Worm (Caenorhabditis elegans) whole organism, L2 larva: Measurements from ENCODE around the gene aptf-1.

ENCODE experiments used
- C34F6.9 ChIP-seq: fragments of 150-350 bp; optimal IDR thresholded peaks from 2 replicates; lab custom pipeline; 2014; ENCODE audit warnings: missing biosample characterization, missing genetic modification characterization
- F13H6.1 ChIP-seq: sonication (generic microtip); optimal IDR thresholded peaks from 2 replicates; lab custom pipeline; 2016; ENCODE audit warnings: missing genetic modification characterization, missing compliant biosample characterization
- R02D3.7 ChIP-seq: fragments of 150-350 bp; optimal IDR thresholded peaks from 2 replicates; lab custom pipeline; 2014; ENCODE audit warnings: missing biosample characterization, missing genetic modification characterization
- ZK546.5 ChIP-seq: sonication (generic microtip); optimal IDR thresholded peaks from 2 replicates; lab custom pipeline; 2017; ENCODE audit warnings: missing biosample characterization, missing genetic modification characterization
- blmp-1 ChIP-seq: sonication (generic microtip); optimal IDR thresholded peaks from 2 replicates; lab custom pipeline; 2017; ENCODE audit warnings: missing genetic modification characterization, mild to moderate bottlenecking, missing compliant biosample characterization, antibody characterized with exemption, moderate library complexity; ENCODE audit not compliant: insufficient read depth
- ceh-16 ChIP-seq: fragments of 150-350 bp; optimal IDR thresholded peaks from 2 replicates; lab custom pipeline; 2014; ENCODE audit warnings: missing biosample characterization, missing genetic modification characterization
- ceh-82 ChIP-seq: fragments of 150-350 bp; optimal IDR thresholded peaks from 2 replicates; lab custom pipeline; 2014; ENCODE audit warnings: missing biosample characterization, missing genetic modification characterization
- crh-2 ChIP-seq: sonication (generic microtip); optimal IDR thresholded peaks from 2 replicates; lab custom pipeline; 2017; ENCODE audit warnings: missing biosample characterization, missing genetic modification characterization
- dmd-4 ChIP-seq: sonication (generic microtip); optimal IDR thresholded peaks from 2 replicates; lab custom pipeline; 2017; ENCODE audit warnings: missing biosample characterization, missing genetic modification characterization
- elt-1 ChIP-seq: fragments of 150-350 bp; optimal IDR thresholded peaks from 2 replicates; lab custom pipeline; 2014; ENCODE audit warnings: missing biosample characterization, missing genetic modification characterization
- elt-3 ChIP-seq: sonication (generic microtip); optimal IDR thresholded peaks from 2 replicates; lab custom pipeline; 2017; ENCODE audit warnings: missing biosample characterization, missing genetic modification characterization
- fos-1 ChIP-seq: fragments of 150-350 bp; optimal IDR thresholded peaks from 2 replicates; lab custom pipeline; 2014; ENCODE audit warnings: missing biosample characterization, missing genetic modification characterization
- gmeb-1 ChIP-seq: fragments of 150-350 bp; optimal IDR thresholded peaks from 2 replicates; lab custom pipeline; 2014; ENCODE audit warnings: missing biosample characterization, missing genetic modification characterization
- lin-11 ChIP-seq: fragments of 150-350 bp; sonication (generic microtip); optimal IDR thresholded peaks from 2 replicates; lab custom pipeline; 2014; ENCODE audit warnings: missing biosample characterization, missing genetic modification characterization, inconsistent platforms, mixed read lengths
- lin-13 ChIP-seq: fragments of 150-350 bp; optimal IDR thresholded peaks from 2 replicates; lab custom pipeline; 2014; ENCODE audit warnings: missing biosample characterization, missing genetic modification reagents, missing genetic modification characterization
- lin-39 ChIP-seq: fragments of 150-350 bp; optimal IDR thresholded peaks from 2 replicates; lab custom pipeline; 2014; ENCODE audit warnings: missing biosample characterization, missing genetic modification reagents, missing genetic modification characterization
- lsy-2 ChIP-seq, 2 experiments: fragments of 150-350 bp in 1 of 2; sonication (generic microtip) in 1 of 2; optimal IDR thresholded peaks; 2 replicates each; lab custom pipeline; 2014 to 2017; ENCODE audit warnings: missing biosample characterization in 2 of 2, missing genetic modification characterization in 2 of 2
- mab-5 ChIP-seq: fragments of 150-350 bp; optimal IDR thresholded peaks from 2 replicates; lab custom pipeline; 2014; ENCODE audit warnings: missing biosample characterization, missing genetic modification characterization
- mbf-1 ChIP-seq: sonication (generic microtip); optimal IDR thresholded peaks from 2 replicates; lab custom pipeline; 2017; ENCODE audit warnings: missing biosample characterization, missing genetic modification characterization
- nhr-12 ChIP-seq: fragments of 150-350 bp; optimal IDR thresholded peaks from 2 replicates; lab custom pipeline; 2014; ENCODE audit warnings: missing biosample characterization, missing genetic modification characterization
- nhr-129 ChIP-seq: fragments of 150-350 bp; optimal IDR thresholded peaks from 2 replicates; lab custom pipeline; 2014; ENCODE audit warnings: missing biosample characterization, missing genetic modification characterization
- nhr-237 ChIP-seq: fragments of 150-350 bp; optimal IDR thresholded peaks from 2 replicates; lab custom pipeline; 2014; ENCODE audit warnings: missing biosample characterization, missing genetic modification characterization
- nhr-25 ChIP-seq: fragments of 150-350 bp; sonication (generic microtip); optimal IDR thresholded peaks from 3 replicates; lab custom pipeline; 2014; ENCODE audit warnings: missing biosample characterization, missing genetic modification characterization
- nhr-6 ChIP-seq: fragments of 150-350 bp; optimal IDR thresholded peaks from 2 replicates; lab custom pipeline; 2014; ENCODE audit warnings: missing biosample characterization, missing genetic modification characterization
- nhr-77 ChIP-seq: fragments of 150-350 bp; optimal IDR thresholded peaks from 2 replicates; lab custom pipeline; 2014; ENCODE audit warnings: missing biosample characterization, missing genetic modification characterization
- peb-1 ChIP-seq: fragments of 150-350 bp; optimal IDR thresholded peaks from 2 replicates; lab custom pipeline; 2014; ENCODE audit warnings: missing biosample characterization, missing genetic modification characterization
- sem-4 ChIP-seq: fragments of 150-350 bp; optimal IDR thresholded peaks from 2 replicates; lab custom pipeline; 2014; ENCODE audit warnings: missing biosample characterization, missing genetic modification reagents, missing genetic modification characterization
- skn-1 ChIP-seq: sonication (generic microtip); optimal IDR thresholded peaks from 2 replicates; lab custom pipeline; 2017; ENCODE audit warnings: missing biosample characterization, missing genetic modification characterization
- sma-3 ChIP-seq: sonication (generic microtip); optimal IDR thresholded peaks from 2 replicates; lab custom pipeline; 2016; ENCODE audit warnings: missing genetic modification reagents, missing genetic modification characterization, missing compliant biosample characterization
- sma-9 ChIP-seq, 2 experiments: fragments of 150-350 bp in 1 of 2; sonication (generic microtip) in 1 of 2; optimal IDR thresholded peaks; 2 replicates each; lab custom pipeline; 2014 to 2016; ENCODE audit warnings: missing genetic modification characterization in 2 of 2, mild to moderate bottlenecking in 1 of 2, missing biosample characterization in 1 of 2, missing compliant biosample characterization in 1 of 2, missing genetic modification reagents in 1 of 2, moderate library complexity in 1 of 2
- snpc-4 ChIP-seq: fragments of 150-350 bp; optimal IDR thresholded peaks from 2 replicates; lab custom pipeline; 2014; ENCODE audit warnings: missing biosample characterization, missing genetic modification characterization
- unc-55 ChIP-seq: fragments of 150-350 bp; sonication (generic microtip); optimal IDR thresholded peaks from 3 replicates; lab custom pipeline; 2014; ENCODE audit warnings: missing biosample characterization, missing genetic modification reagents, missing genetic modification characterization
- zag-1 ChIP-seq: fragments of 150-350 bp; optimal IDR thresholded peaks from 2 replicates; lab custom pipeline; 2014; ENCODE audit warnings: missing biosample characterization, missing genetic modification characterization
- ztf-1 ChIP-seq: fragments of 200-800 bp; sonication (Bioruptor generic); conservative IDR thresholded peaks from 2 replicates; pipeline ENCODE4 v1.3.6; 2022; ENCODE audit warnings: missing genetic modification characterization, missing compliant biosample characterization
- ztf-11 ChIP-seq: sonication (generic microtip); optimal IDR thresholded peaks from 2 replicates; lab custom pipeline; 2017; ENCODE audit warnings: missing biosample characterization, missing genetic modification characterization
- ztf-4 ChIP-seq: fragments of 150-350 bp; optimal IDR thresholded peaks from 2 replicates; lab custom pipeline; 2014; ENCODE audit warnings: missing biosample characterization, missing genetic modification characterization

The aptf-1 gene

ce11 chrII:6454671-6455070, at the start of gene aptf-1:
Gene aptf-1 (plus strand): TSS chrII:6454971.
- no peak for TF ChIP-seq skn-1 (tag; lab: Kevin White, UChicago)
- no peak for TF ChIP-seq lin-11 (tag; lab: Kevin White, UChicago)
- no peak for TF ChIP-seq nhr-77
- no peak for TF ChIP-seq peb-1 (tag; lab: Kevin White, UChicago)
- no peak for TF ChIP-seq lin-39 (tag; lab: Kevin White, UChicago)
- no peak for TF ChIP-seq ceh-82
- no peak for TF ChIP-seq R02D3.7 (tag; lab: Kevin White, UChicago)
- no peak for TF ChIP-seq ztf-11 (tag; lab: Kevin White, UChicago)
- TF ChIP-seq nhr-237 (tag; lab: Kevin White, UChicago): no peak
- TF ChIP-seq nhr-6 (tag; lab: Kevin White, UChicago): no peak

ce11 chrII:6407279-6407678, 47.5 kb upstream of the aptf-1 start, which contains the start of gene spp-11:
Gene spp-11 (minus strand): TSS chrII:6407379.
- no peak for TF ChIP-seq C34F6.9 (tag; lab: Kevin White, UChicago)
- TF ChIP-seq ztf-4: no peak
- no peak for TF ChIP-seq F13H6.1 (tag; lab: Kevin White, UChicago)
- TF ChIP-seq lin-13 (GFP tag; lab: Kevin White, UChicago): no peak
- TF ChIP-seq nhr-237 (tag; lab: Kevin White, UChicago): no peak
- TF ChIP-seq unc-55 (GFP tag; lab: Kevin White, UChicago): no peak
- TF ChIP-seq mbf-1 (tag; lab: Kevin White, UChicago): no peak
- TF ChIP-seq elt-1 (tag; lab: Kevin White, UChicago): no peak
- TF ChIP-seq gmeb-1: no peak
- TF ChIP-seq, all 48 proteins: peak for 0

- no peak for TF ChIP-seq elt-1 (tag; lab: Kevin White, UChicago)
- no peak for TF ChIP-seq elt-3
- no peak for TF ChIP-seq mab-5
- TF ChIP-seq zag-1 (tag; lab: Kevin White, UChicago): no peak
- no peak for TF ChIP-seq ceh-16 (tag; lab: Kevin White, UChicago)
- TF ChIP-seq ztf-1 (GFP tag; lab: Robert Waterston, UW): no peak
- no peak for TF ChIP-seq sma-9 (GFP tag; optimal IDR thresholded peaks at IDR 0.05; lab: Kevin White, UChicago)
- no peak for TF ChIP-seq sma-9 (tag; optimal IDR thresholded peaks at IDR 0.05; lab: Kevin White, UChicago)
- TF ChIP-seq nhr-12: no peak
- TF ChIP-seq peb-1 (tag; lab: Kevin White, UChicago): no peak
- no peak for TF ChIP-seq F13H6.1 (tag; lab: Kevin White, UChicago)
- TF ChIP-seq ZK546.5 (tag; lab: Kevin White, UChicago): no peak
- no peak for TF ChIP-seq skn-1 (tag; lab: Kevin White, UChicago)
These were observed 45.7 kb upstream of the aptf-1 start for ce11 chrII:6409098-6409497.

- TF ChIP-seq mbf-1 (tag; lab: Kevin White, UChicago) (no peak), zag-1 (tag; lab: Kevin White, UChicago) (no peak)
These were observed 44.6 kb upstream of the aptf-1 start, which contains the start of gene T25D10.4 for ce11 chrII:6410181-6410580. Gene T25D10.4 (minus strand): TSS chrII:6410281.

DNA sequence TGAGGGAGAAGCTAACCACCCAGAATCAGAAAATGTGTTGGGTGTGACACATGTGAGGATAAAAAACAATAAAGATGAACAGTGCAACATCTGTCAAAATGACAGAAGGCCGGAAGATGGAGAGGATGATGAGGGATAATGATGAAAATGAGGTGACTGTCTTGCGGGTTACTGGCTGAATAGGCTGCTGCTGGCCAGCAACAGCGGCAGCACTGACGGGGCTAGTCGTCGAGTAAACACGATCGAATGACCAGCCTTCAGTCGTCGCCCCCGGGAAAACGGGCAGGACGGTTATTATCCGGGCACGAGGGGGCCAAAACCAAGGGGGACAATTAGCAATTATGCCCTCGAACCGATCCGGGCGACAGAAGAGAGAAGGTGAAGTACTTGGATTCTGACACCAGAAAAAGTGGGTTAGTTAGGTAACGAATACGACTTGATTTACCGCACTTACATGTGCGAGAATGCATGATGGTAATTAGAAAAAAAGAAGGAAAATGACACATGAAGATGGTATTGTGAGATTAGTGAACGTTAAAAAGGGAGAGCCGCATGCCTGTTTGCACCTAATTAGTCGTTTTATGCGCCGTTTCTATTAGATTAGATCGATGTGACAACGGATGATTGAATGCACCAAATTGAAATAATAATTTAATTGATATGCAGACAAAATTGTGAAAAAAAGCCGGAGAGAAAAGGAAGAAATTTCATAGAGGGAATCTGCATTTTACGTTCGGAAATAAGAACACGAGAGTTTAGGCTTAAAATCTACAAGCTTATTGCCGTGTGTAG, 42.9 kb upstream of the aptf-1 start:
- no peak for TF ChIP-seq snpc-4 (tag; lab: Kevin White, UChicago)
- TF ChIP-seq C34F6.9 (tag; lab: Kevin White, UChicago): no peak
- no peak for TF ChIP-seq nhr-12
- no peak for TF ChIP-seq lin-11 (tag; lab: Kevin White, UChicago)
- peak; percentile 26 for TF ChIP-seq ceh-16 (tag; lab: Kevin White, UChicago)
- no peak for TF ChIP-seq elt-3
- no peak for TF ChIP-seq lsy-2 (tag; optimal IDR thresholded peaks at IDR 0.05; lab: Kevin White, UChicago)

DNA sequence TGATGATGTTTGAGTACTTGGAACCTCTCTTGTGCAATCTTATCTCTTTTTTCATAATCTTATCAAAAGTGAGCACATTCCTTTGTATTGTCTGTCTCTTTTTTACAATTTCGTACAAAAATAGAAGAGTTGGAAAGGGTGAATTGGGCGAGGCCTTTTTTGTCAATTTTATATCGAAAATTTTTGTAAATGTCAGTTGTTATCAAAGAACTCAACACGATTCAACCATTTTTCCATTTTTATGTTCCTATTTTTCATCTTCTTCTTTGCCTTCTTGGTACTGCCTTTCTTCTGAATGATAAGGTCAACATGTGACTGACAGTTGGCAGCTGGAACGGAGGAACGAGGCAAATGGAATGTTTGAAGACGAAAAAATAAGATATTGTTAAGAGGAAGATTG, 41.0 kb upstream of the aptf-1 start:
- TF ChIP-seq nhr-129: no peak
- peak; percentile 49 for TF ChIP-seq sma-9 (GFP tag; optimal IDR thresholded peaks at IDR 0.05; lab: Kevin White, UChicago)
- no peak for TF ChIP-seq sma-9 (tag; optimal IDR thresholded peaks at IDR 0.05; lab: Kevin White, UChicago)
- TF ChIP-seq F13H6.1 (tag; lab: Kevin White, UChicago): peak; percentile 40
- TF ChIP-seq blmp-1 (tag; lab: Kevin White, UChicago): no peak
- peak; percentile 15 for TF ChIP-seq gmeb-1
- TF ChIP-seq nhr-77: no peak
- TF ChIP-seq ztf-4: no peak
- TF ChIP-seq sem-4 (tag; lab: Kevin White, UChicago): no peak
- TF ChIP-seq skn-1 (tag; lab: Kevin White, UChicago): no peak
- TF ChIP-seq crh-2: peak; percentile 20
- no peak for TF ChIP-seq sma-3 (GFP tag; lab: Kevin White, UChicago)
- TF ChIP-seq mbf-1 (tag; lab: Kevin White, UChicago): no peak
- TF ChIP-seq nhr-25 (tag; lab: Kevin White, UChicago): no peak
- TF ChIP-seq fos-1 (tag; lab: Kevin White, UChicago): peak; percentile 64
- no peak for TF ChIP-seq dmd-4 (tag; lab: Kevin White, UChicago)
